Fruit fly (Drosophila melanogaster): Measurements from ENCODE around the gene dac.

- TF ChIP-seq CG7101 (tag; optimal IDR thresholded peaks at IDR 0.05) = no peak
- no peak for TF ChIP-seq toe (GFP tag; optimal IDR thresholded peaks at IDR 0.05)
- no peak for TF ChIP-seq Hr96 (GFP tag; optimal IDR thresholded peaks at IDR 0.05)
- TF ChIP-seq kay (GFP tag; ENCODE audit: borderline replicate concordance) = no peak
- TF ChIP-seq Crg-1 (GFP tag; optimal IDR thresholded peaks at IDR 0.05) = no peak
Measured at dm6 chr2L:16435637-16436036, 50.2 kb downstream of the dac start.
